Fruit fly (Drosophila melanogaster): Measurements from ENCODE around the gene Ctps.
A peak's percentile ranks its signal among the peaks of the same experiment; 100 is the strongest.

Ctps gene

dm6 chr3L:15142004-15142890, 44.5 kb downstream of the Ctps start, which contains the start of gene Pdi (continued):
- TF ChIP-seq CG3726 (GFP tag; IDR thresholded peaks at IDR 0.05) (no peak), CG10431 (GFP tag; optimal IDR thresholded peaks at IDR 0.05) (no peak), Bteb2 (GFP tag; optimal IDR thresholded peaks at IDR 0.05) (peak; percentile 33), CG18599 (GFP tag; optimal IDR thresholded peaks at IDR 0.05) (no peak), CG15601 (tag; optimal IDR thresholded peaks at IDR 0.05) (peak; percentile 34), jumu (GFP tag; optimal IDR thresholded peaks at IDR 0.05) (no peak), cwo (GFP tag; optimal IDR thresholded peaks at IDR 0.05) (peak; percentile 2), Pdp1 (GFP tag; optimal IDR thresholded peaks at IDR 0.05) (peak in 1 of 2 experiments; percentile 50), insv (GFP tag; optimal IDR thresholded peaks at IDR 0.05) (peak in 1 of 2 experiments; percentile 24), gsb-n (tag; optimal IDR thresholded peaks at IDR 0.05) (peak; percentile 32), CG15696 (tag; optimal IDR thresholded peaks at IDR 0.05) (peak; percentile 43), dmrt11E (tag; optimal IDR thresholded peaks at IDR 0.05) (peak; percentile 19), Hey (tag; optimal IDR thresholded peaks at IDR 0.05) (no peak), lbe (GFP tag; optimal IDR thresholded peaks at IDR 0.05) (peak; percentile 50), CG4360 (GFP tag; IDR thresholded peaks at IDR 0.05) (no peak), odd (GFP tag; optimal IDR thresholded peaks at IDR 0.05) (no peak), Dfd (GFP tag; optimal IDR thresholded peaks at IDR 0.05) (no peak), ranshi (GFP tag; IDR thresholded peaks at IDR 0.05) (0 out of 2 replicates have a peak, but pooled peaks have one; percentile 45), tio (GFP tag; optimal IDR thresholded peaks at IDR 0.05) (no peak), CG6683 (GFP tag; optimal IDR thresholded peaks at IDR 0.05) (no peak), CG17568 (GFP tag; optimal IDR thresholded peaks at IDR 0.05) (peak; percentile 26), CG15514 (GFP tag; optimal IDR thresholded peaks at IDR 0.05) (peak; percentile 58), luna (GFP tag; optimal IDR thresholded peaks at IDR 0.05) (peak; percentile 24), Kr (GFP tag; optimal IDR thresholded peaks at IDR 0.05) (no peak), CG9727 (GFP tag; optimal IDR thresholded peaks at IDR 0.05) (peak; percentile 40), lilli (GFP tag; optimal IDR thresholded peaks at IDR 0.05) (peak; percentile 52), CG2712 (tag; optimal IDR thresholded peaks at IDR 0.05) (peak; percentile 47), CG17385 (GFP tag; optimal IDR thresholded peaks at IDR 0.05) (peak; percentile 31), CG16813 (GFP tag; IDR thresholded peaks at IDR 0.05; ENCODE audit: partially characterized antibody) (peak; percentile 75), trem (tag; optimal IDR thresholded peaks at IDR 0.05) (peak; percentile 83), CG1647 (GFP tag; optimal IDR thresholded peaks at IDR 0.05) (peak; percentile 14), Bgb (GFP tag; IDR thresholded peaks at IDR 0.05; ENCODE audit: partially characterized antibody) (peak; percentile 76), pho (GFP tag; optimal IDR thresholded peaks at IDR 0.05) (peak; percentile 18), ems (GFP tag; optimal IDR thresholded peaks at IDR 0.05) (peak; percentile 35), sd (tag; optimal IDR thresholded peaks at IDR 0.05) (peak; percentile 72), Deaf1 (tag; optimal IDR thresholded peaks at IDR 0.05) (peak; percentile 3), NfI (GFP tag; optimal IDR thresholded peaks at IDR 0.05) (peak; percentile 10), HmgD (GFP tag; optimal IDR thresholded peaks at IDR 0.05) (peak; percentile 66), Meics (GFP tag; optimal IDR thresholded peaks at IDR 0.05) (no peak), CG1602 (GFP tag; optimal IDR thresholded peaks at IDR 0.05) (peak; percentile 0), CG12659 (GFP tag; optimal IDR thresholded peaks at IDR 0.05) (peak; percentile 81), ac (GFP tag; optimal IDR thresholded peaks at IDR 0.05) (peak; percentile 5), E2f2 (GFP tag; IDR thresholded peaks at IDR 0.05) (peak; percentile 70), CG4854 (GFP tag; optimal IDR thresholded peaks at IDR 0.05) (peak; percentile 12), Poxn (GFP tag; IDR thresholded peaks at IDR 0.05) (no peak), gce (GFP tag; IDR thresholded peaks at IDR 0.05) (0 out of 3 replicates have a peak, but pooled peaks have one; percentile 1), Hsf (GFP tag; optimal IDR thresholded peaks at IDR 0.05) (peak; percentile 16), vvl (GFP tag; IDR thresholded peaks at IDR 0.05) (peak; percentile 76)

Measured in whole organism, embryonic.